Worm (Caenorhabditis elegans) whole organism, mixed stage, embryonic: ENCODE data around the gene F55C5.10.

Experiments used
- M03D4.4 ChIP-seq: sonication (generic microtip); optimal IDR thresholded peaks from 2 replicates; lab custom pipeline; 2017; ENCODE audit warnings: mild to moderate bottlenecking, missing genetic modification characterization, missing compliant biosample characterization
- blmp-1 ChIP-seq: fragments of 150-350 bp; optimal IDR thresholded peaks from 2 replicates; lab custom pipeline; 2014; ENCODE audit warnings: missing biosample characterization, missing genetic modification characterization
- ceh-39 ChIP-seq: fragments of 150-350 bp; optimal IDR thresholded peaks from 2 replicates; lab custom pipeline; 2014; ENCODE audit warnings: missing biosample characterization, missing genetic modification characterization
- ceh-43 ChIP-seq: fragments of 200-800 bp; sonication (Bioruptor generic); optimal IDR thresholded peaks from 2 replicates; lab custom pipeline; 2018; ENCODE audit warnings: mild to moderate bottlenecking, missing genetic modification characterization, moderate library complexity, missing compliant biosample characterization
- ceh-83 ChIP-seq: fragments of 200-800 bp; sonication (Bioruptor generic); optimal IDR thresholded peaks from 2 replicates; lab custom pipeline; 2018; ENCODE audit warnings: mild to moderate bottlenecking, missing genetic modification characterization, missing compliant biosample characterization
- ces-1 ChIP-seq: fragments of 150-350 bp; optimal IDR thresholded peaks from 2 replicates; lab custom pipeline; 2014; ENCODE audit warnings: missing biosample characterization, missing genetic modification reagents, missing genetic modification characterization
- cnd-1 ChIP-seq: fragments of 200-800 bp; sonication (Bioruptor generic); optimal IDR thresholded peaks from 2 replicates; lab custom pipeline; 2018; ENCODE audit warnings: mild to moderate bottlenecking, missing genetic modification characterization, missing compliant biosample characterization
- drap-1 ChIP-seq: fragments of 200-800 bp; sonication (Bioruptor generic); optimal IDR thresholded peaks from 3 replicates; lab custom pipeline; 2018; ENCODE audit warnings: mild to moderate bottlenecking, missing genetic modification characterization, missing compliant biosample characterization
- elt-1 ChIP-seq: sonication (generic microtip); optimal IDR thresholded peaks from 2 replicates; lab custom pipeline; 2017; ENCODE audit warnings: missing genetic modification characterization, mild to moderate bottlenecking, missing compliant biosample characterization, antibody characterized with exemption, moderate library complexity, borderline replicate concordance; ENCODE audit not compliant: insufficient read depth
- elt-3 ChIP-seq: fragments of 150-350 bp; optimal IDR thresholded peaks from 2 replicates; lab custom pipeline; 2014; ENCODE audit warnings: missing biosample characterization, missing genetic modification characterization
- flh-1 ChIP-seq: fragments of 200-800 bp; sonication (Bioruptor generic); optimal IDR thresholded peaks from 2 replicates; lab custom pipeline; 2018; ENCODE audit warnings: mild to moderate bottlenecking, missing genetic modification characterization, moderate library complexity, missing compliant biosample characterization
- ham-2 ChIP-seq: fragments of 200-800 bp; sonication (Bioruptor generic); optimal IDR thresholded peaks from 2 replicates; lab custom pipeline; 2018; ENCODE audit warnings: mild to moderate bottlenecking, missing genetic modification characterization, missing compliant biosample characterization
- lin-13 ChIP-seq: fragments of 150-350 bp; optimal IDR thresholded peaks from 2 replicates; lab custom pipeline; 2014; ENCODE audit warnings: missing biosample characterization, missing genetic modification characterization
- lin-32 ChIP-seq: fragments of 200-800 bp; sonication (Bioruptor generic); optimal IDR thresholded peaks from 2 replicates; lab custom pipeline; 2018; ENCODE audit warnings: mild to moderate bottlenecking, missing genetic modification characterization, missing compliant biosample characterization
- lsy-2 ChIP-seq: fragments of 150-350 bp; optimal IDR thresholded peaks from 2 replicates; lab custom pipeline; 2014; ENCODE audit warnings: missing biosample characterization, missing genetic modification characterization
- mep-1 ChIP-seq: fragments of 150-350 bp; optimal IDR thresholded peaks from 2 replicates; lab custom pipeline; 2017; ENCODE audit warnings: missing biosample characterization, missing genetic modification reagents, missing genetic modification characterization, inconsistent platforms
- nhr-12 ChIP-seq: fragments of 150-350 bp; optimal IDR thresholded peaks from 2 replicates; lab custom pipeline; 2014; ENCODE audit warnings: missing biosample characterization, missing genetic modification characterization
- nhr-2 ChIP-seq: fragments of 150-350 bp; optimal IDR thresholded peaks from 2 replicates; lab custom pipeline; 2014; ENCODE audit warnings: missing biosample characterization, missing genetic modification characterization
- nhr-237 ChIP-seq: fragments of 150-350 bp; optimal IDR thresholded peaks from 2 replicates; lab custom pipeline; 2014; ENCODE audit warnings: missing biosample characterization, missing genetic modification characterization
- nhr-76 ChIP-seq: sonication (generic microtip); optimal IDR thresholded peaks from 2 replicates; lab custom pipeline; 2017; ENCODE audit warnings: missing biosample characterization, missing genetic modification characterization
- pha-4 ChIP-seq: fragments of 150-350 bp; optimal IDR thresholded peaks from 2 replicates; lab custom pipeline; 2018; ENCODE audit warnings: missing biosample characterization, missing genetic modification reagents, missing genetic modification characterization
- snpc-4 ChIP-seq: fragments of 150-350 bp; optimal IDR thresholded peaks from 2 replicates; lab custom pipeline; 2014; ENCODE audit warnings: missing biosample characterization, missing genetic modification characterization
- sptf-1 ChIP-seq: sonication (generic microtip); optimal IDR thresholded peaks from 2 replicates; lab custom pipeline; 2017; ENCODE audit warnings: mild to moderate bottlenecking, missing genetic modification characterization, moderate library complexity, missing compliant biosample characterization
- tbx-8 ChIP-seq: fragments of 200-800 bp; sonication (Bioruptor generic); optimal IDR thresholded peaks from 2 replicates; lab custom pipeline; 2018; ENCODE audit warnings: mild to moderate bottlenecking, missing genetic modification characterization, moderate library complexity, missing compliant biosample characterization
- unc-120 ChIP-seq: sonication (generic microtip); optimal IDR thresholded peaks from 2 replicates; lab custom pipeline; 2017; ENCODE audit warnings: missing genetic modification characterization, missing compliant biosample characterization; ENCODE audit not compliant: poor library complexity, severe bottlenecking
- unc-39 ChIP-seq: fragments of 150-350 bp; optimal IDR thresholded peaks from 2 replicates; lab custom pipeline; 2014; ENCODE audit warnings: missing biosample characterization, missing genetic modification characterization
- unc-62 ChIP-seq: fragments of 150-350 bp; optimal IDR thresholded peaks from 2 replicates; lab custom pipeline; 2014; ENCODE audit warnings: missing biosample characterization, missing genetic modification reagents, missing genetic modification characterization
- zip-8 ChIP-seq: fragments of 150-350 bp; optimal IDR thresholded peaks from 2 replicates; lab custom pipeline; 2014; ENCODE audit warnings: missing biosample characterization, missing genetic modification characterization

F55C5.10 gene

DNA sequence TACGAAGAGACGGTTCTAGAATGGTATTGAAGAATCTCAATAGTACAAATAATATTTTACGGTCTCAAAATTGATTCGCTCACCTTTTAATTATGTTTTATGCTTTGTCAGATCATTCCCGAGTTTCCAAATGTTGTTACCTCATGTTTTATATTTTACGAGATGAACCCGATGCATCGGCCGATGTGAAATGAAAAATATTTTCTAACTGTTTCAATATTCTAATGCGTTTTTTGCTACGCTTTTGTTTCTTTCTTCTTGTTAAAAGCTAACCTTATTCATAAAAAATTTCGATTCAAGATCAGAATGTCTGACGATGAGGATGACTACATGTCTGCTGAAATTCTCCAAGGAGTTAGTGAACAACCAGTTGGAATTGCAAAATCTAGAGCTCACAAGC, 32.2 kb upstream of the F55C5.10 start, which contains the start of gene T04H1.5:
Gene T04H1.5 (plus strand): TSS at position 301 of the 400 bp plus-strand sequence.
- TF ChIP-seq M03D4.4 (tag; lab: Kevin White, UChicago) (no peak), lsy-2 (tag; lab: Kevin White, UChicago) (no peak), lin-32 (no peak), sptf-1 (tag; lab: Kevin White, UChicago) (no peak), blmp-1 (tag; lab: Kevin White, UChicago) (no peak), unc-62 (no peak), nhr-12 (tag; lab: Kevin White, UChicago) (no peak), ham-2 (GFP tag; lab: Kevin White, UChicago) (no peak), cnd-1 (no peak), elt-1 (tag; lab: Kevin White, UChicago) (no peak), unc-39 (tag; lab: Kevin White, UChicago) (no peak)

DNA sequence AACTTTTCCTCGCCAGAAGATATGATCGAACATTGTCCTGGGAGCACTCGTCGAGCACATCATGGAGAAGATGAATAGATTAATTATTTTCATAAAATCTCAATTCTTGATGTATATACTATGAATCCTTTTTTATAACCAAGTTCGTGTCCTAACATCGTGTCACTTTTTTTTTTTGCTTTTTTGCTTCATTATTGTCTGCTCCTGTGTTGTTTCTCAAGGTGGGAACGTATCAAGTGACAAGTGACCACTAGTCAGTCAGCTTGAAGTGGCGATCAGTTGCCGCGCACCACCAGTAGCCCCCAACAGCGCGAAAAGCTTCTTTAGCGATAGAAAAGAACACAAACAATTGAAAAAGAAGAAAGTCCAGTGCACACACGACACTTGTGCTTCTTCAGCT, 31.0 kb upstream of the F55C5.10 start, which contains the start of gene lrx-1:
Gene lrx-1 (plus strand): TSS at position 301 of the 400 bp plus-strand sequence.
- TF ChIP-seq lsy-2 (tag; lab: Kevin White, UChicago) (no peak), ceh-43 (GFP tag; lab: Kevin White, UChicago) (no peak)

DNA sequence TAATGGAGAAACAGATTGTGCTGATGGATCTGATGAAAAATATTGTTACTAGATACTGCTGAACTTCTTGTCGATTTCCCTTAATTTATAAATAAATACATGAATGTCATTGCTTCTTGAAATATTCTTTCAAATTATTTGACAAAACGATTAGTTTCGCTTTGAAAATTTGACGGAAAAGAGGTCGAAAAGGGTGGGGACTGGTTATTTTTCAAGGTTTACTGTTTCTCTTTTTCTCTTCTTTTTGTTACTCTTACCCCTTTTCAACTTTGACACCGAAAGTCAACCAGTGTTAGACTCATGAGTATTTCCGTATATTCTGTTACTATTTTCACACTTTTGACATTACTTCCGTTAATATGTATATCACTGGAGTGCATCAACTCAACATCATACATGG, 27.9 kb upstream of the F55C5.10 start, which contains the start of gene T04H1.12:
Gene T04H1.12 (plus strand): TSS at position 301 of the 400 bp plus-strand sequence.
- TF ChIP-seq elt-3 (tag; lab: Kevin White, UChicago): no peak
- no peak for TF ChIP-seq elt-1 (tag; lab: Kevin White, UChicago)
- TF ChIP-seq unc-62: no peak
- no peak for TF ChIP-seq ceh-43 (GFP tag; lab: Kevin White, UChicago)
- TF ChIP-seq flh-1 (GFP tag; lab: Kevin White, UChicago): no peak
- TF ChIP-seq lin-32: no peak
- no peak for TF ChIP-seq unc-120
- no peak for TF ChIP-seq tbx-8 (GFP tag; lab: Kevin White, UChicago)
- TF ChIP-seq snpc-4: no peak
- TF ChIP-seq zip-8 (tag; lab: Kevin White, UChicago): no peak
- TF ChIP-seq mep-1 (tag; lab: Kevin White, UChicago): no peak
- TF ChIP-seq lin-13 (tag; lab: Kevin White, UChicago): no peak
- no peak for TF ChIP-seq drap-1 (GFP tag; lab: Kevin White, UChicago)
- no peak for TF ChIP-seq nhr-76 (tag; lab: Kevin White, UChicago)
- TF ChIP-seq M03D4.4 (tag; lab: Kevin White, UChicago): no peak
- TF ChIP-seq unc-39 (tag; lab: Kevin White, UChicago): no peak
- no peak for TF ChIP-seq nhr-2 (tag; lab: Kevin White, UChicago)
- TF ChIP-seq cnd-1: no peak
- TF ChIP-seq lsy-2 (tag; lab: Kevin White, UChicago): no peak
- TF ChIP-seq blmp-1 (tag; lab: Kevin White, UChicago): no peak
- TF ChIP-seq, all 35 proteins: peak for 0

DNA sequence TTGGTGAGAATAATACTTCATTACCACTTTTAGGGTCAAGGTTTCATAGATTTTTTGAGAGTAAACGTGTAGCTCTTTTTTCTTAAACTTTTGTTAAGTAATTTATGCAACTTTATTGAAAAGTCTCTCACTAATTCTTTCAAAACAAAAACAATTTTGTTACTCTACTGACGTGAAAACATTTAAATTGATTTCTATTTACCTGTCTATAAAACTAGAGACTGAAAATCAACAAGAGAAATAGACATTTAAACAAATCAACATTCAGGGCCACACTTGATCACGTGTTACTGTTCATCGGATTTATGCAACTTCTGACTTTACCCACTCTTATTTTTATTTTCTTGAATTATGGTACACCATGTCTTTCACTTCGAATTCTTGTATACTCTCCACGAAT, 26.9 kb upstream of the F55C5.10 start, which contains the start of gene ugt-55:
Gene ugt-55 (plus strand): TSS at position 301 of the 400 bp plus-strand sequence.
- TF ChIP-seq pha-4: no peak
- TF ChIP-seq nhr-237 (tag; lab: Kevin White, UChicago): no peak
- TF ChIP-seq elt-1 (tag; lab: Kevin White, UChicago): no peak
- TF ChIP-seq nhr-2 (tag; lab: Kevin White, UChicago): no peak
- TF ChIP-seq sptf-1 (tag; lab: Kevin White, UChicago): no peak
- TF ChIP-seq blmp-1 (tag; lab: Kevin White, UChicago): no peak

DNA sequence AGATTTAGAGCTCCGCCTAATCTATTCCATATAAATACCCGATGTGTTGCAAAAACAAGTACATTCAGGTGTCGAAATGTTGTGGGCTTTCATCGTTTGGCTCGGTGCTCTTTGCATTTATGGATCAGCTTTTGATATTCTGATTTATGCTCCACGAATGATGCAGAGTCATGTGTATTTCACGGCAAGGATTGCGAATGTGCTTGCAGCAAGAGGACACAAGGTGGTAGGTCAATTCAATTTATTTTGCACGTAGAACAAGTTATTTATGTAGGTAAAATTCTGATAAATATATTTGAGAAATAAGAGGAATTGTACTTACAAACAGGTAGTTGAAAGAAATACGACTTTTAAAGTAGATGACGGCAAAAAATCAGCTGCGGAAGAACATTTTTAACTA, 24.4 kb upstream of the F55C5.10 start, which contains the start of gene ugt-56:
Gene ugt-56 (plus strand): TSS at position 61 of the 400 bp plus-strand sequence.
- TF ChIP-seq ceh-83 (GFP tag; lab: Kevin White, UChicago): no peak
- no peak for TF ChIP-seq nhr-12 (tag; lab: Kevin White, UChicago)

DNA sequence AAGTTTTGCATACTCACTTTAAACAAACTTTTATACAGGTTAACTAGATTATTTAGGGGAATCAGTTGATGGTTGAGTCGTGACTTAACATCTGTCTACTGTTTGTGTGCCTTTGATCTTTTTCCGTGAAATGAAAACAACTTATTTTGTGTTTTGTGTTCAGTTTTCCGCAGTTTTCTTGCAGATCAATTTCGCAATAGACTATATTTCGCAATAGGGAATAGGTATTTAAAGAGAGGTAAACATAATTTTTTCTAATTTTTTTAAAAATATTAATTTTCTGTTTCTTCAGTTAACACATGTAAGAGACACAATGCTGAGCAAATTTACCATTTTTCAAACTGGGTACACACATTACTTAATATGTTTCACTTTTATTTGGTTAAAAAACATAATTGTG, 21.9 kb upstream of the F55C5.10 start, which contains the start of gene tbb-6:
Gene tbb-6 (plus strand): TSS at position 155 of the 400 bp plus-strand sequence.
- TF ChIP-seq elt-3 (tag; lab: Kevin White, UChicago) (no peak), mep-1 (tag; lab: Kevin White, UChicago) (no peak), ces-1 (GFP tag; lab: Kevin White, UChicago) (no peak), elt-1 (tag; lab: Kevin White, UChicago) (no peak), pha-4 (no peak), nhr-76 (tag; lab: Kevin White, UChicago) (no peak), ceh-39 (tag; lab: Kevin White, UChicago) (no peak), flh-1 (GFP tag; lab: Kevin White, UChicago) (no peak), zip-8 (tag; lab: Kevin White, UChicago) (no peak), nhr-2 (tag; lab: Kevin White, UChicago) (no peak), unc-62 (no peak), blmp-1 (tag; lab: Kevin White, UChicago) (no peak)
